Worm (Caenorhabditis elegans) whole organism, late embryonic: ENCODE measurements around the gene fbxb-114.

Source experiments
- ceh-48 ChIP-seq: sonication (generic microtip); optimal IDR thresholded peaks from 2 replicates; lab custom pipeline; 2016; ENCODE audit warnings: missing genetic modification characterization, inconsistent platforms, missing compliant biosample characterization
- dve-1 ChIP-seq: sonication (generic microtip); optimal IDR thresholded peaks from 2 replicates; lab custom pipeline; 2017; ENCODE audit warnings: antibody characterized with exemption, mild to moderate bottlenecking, missing genetic modification characterization, missing compliant biosample characterization
- fkh-10 ChIP-seq: fragments of 150-350 bp; optimal IDR thresholded peaks from 2 replicates; lab custom pipeline; 2014; ENCODE audit warnings: missing biosample characterization, missing genetic modification reagents, missing genetic modification characterization
- gmeb-2 ChIP-seq: sonication (generic microtip); optimal IDR thresholded peaks from 2 replicates; lab custom pipeline; 2016; ENCODE audit warnings: missing genetic modification characterization, inconsistent platforms, missing compliant biosample characterization

DNA sequence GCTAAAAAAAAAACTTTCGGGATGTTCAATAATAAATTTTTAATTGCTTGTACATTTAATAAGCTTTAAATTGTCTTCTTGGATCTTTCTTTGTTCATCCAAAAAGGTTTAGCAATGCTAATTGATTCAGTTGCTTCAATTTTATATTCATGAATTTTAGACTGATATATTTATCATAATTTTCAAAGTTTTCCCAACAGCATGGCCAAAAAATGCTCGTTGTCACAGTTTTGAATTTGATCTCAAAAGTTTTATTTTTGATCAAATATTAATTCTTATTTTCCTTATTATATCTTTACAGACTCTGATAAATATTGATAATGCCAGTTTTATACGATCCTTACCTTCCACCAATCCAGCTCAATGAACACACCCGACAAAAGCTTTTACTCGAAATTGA lies at the start of gene fbxb-114:
- no peak for TF ChIP-seq fkh-10 (GFP tag; lab: Kevin White, UChicago)
- no peak for TF ChIP-seq dve-1 (tag; lab: Kevin White, UChicago)
- TF ChIP-seq gmeb-2 (tag; lab: Kevin White, UChicago), result no peak
- TF ChIP-seq ceh-48, result no peak
